Fruit fly (Drosophila melanogaster) whole organism: ENCODE data around the gene spn-D.

Experiments
- CG8478 ChIP-seq: fragments of >200 bp; optimal IDR thresholded peaks from 2 replicates; lab custom pipeline; 2018; ENCODE audit warnings: inconsistent platforms
- Dll ChIP-seq: fragments of >200 bp; optimal IDR thresholded peaks from 2 replicates; lab custom pipeline; 2017
- EcR ChIP-seq, 2 experiments: fragments of >200 bp; optimal IDR thresholded peaks; 2 replicates each; lab custom pipeline; 2017; ENCODE audit warnings: missing biosample characterization in 2 of 2, missing genetic modification characterization in 2 of 2, missing genetic modification reagents in 2 of 2
- pan ChIP-seq: fragments of >200 bp; optimal IDR thresholded peaks from 2 replicates; lab custom pipeline; 2017
- psq ChIP-seq: fragments of >200 bp; optimal IDR thresholded peaks from 2 replicates; lab custom pipeline; 2017
- usp ChIP-seq: fragments of >200 bp; optimal IDR thresholded peaks from 2 replicates; lab custom pipeline; 2017; ENCODE audit warnings: missing biosample characterization, missing genetic modification characterization, mixed read lengths

spn-D gene

dm6 chr3R:27165416-27165982 is at the start of gene spn-D, which contains the start of gene CG34293:
TSS of gene spn-D (plus strand) at chr3R:27165716.
TSS of gene CG34293 (minus strand) at chr3R:27165575.
- TF ChIP-seq pan: no peak

DNA sequence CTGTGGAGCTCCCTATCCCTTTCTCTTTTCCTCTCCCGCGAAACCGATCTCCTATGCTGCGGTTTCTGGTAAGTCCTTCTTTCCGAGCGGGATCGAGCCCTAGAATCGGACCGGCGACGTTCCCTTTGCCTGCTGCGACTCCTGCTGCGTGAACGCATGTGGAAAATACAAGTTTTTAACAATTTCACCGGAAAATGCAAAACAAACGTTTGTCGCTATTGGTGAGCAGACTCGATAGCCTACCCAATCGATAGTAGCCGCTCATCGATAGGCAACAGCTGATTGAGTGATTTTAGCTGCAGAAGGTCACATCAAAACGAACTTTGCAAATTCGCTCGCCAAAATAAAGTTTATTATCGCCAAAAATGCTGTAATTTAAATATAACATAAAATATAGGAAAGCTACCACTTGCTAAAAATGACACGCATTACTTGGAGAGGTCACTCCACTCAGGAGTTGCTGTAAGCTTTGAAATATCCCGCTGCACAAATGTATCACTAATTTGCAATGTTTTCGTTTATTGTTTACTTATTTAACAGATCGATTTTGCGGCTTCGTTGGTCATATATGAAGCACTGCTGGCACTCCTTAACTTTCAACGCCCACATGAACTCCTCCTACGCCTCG is 48.9 kb upstream of the spn-D start, which contains the start of the genes CG6066 and CG5880:
Gene CG6066, minus strand, starts transcription at position 243 of the 628 bp plus-strand sequence.
Gene CG5880, plus strand, starts transcription at position 281 of the 628 bp plus-strand sequence.
- TF ChIP-seq usp (GFP tag; lab: Kevin White, UChicago): no peak

DNA sequence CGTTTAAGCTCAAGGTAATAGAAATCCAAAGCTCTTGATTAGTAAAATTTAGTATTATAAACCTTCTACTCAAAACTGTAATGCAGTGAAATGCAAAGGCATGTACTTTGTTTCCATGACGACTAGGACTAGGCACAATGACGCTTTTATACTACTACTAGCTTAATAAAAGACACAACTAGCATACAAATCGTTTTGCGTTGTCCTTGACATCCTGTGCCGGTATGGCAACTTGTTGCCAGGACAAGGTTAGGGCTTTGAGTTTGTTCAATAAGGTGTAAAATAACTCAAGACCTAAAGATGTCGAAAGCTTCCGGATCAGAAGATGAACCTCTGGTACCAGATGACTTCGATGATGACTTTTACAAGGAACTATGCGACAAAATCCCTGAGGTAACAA is 47.2 kb upstream of the spn-D start, which contains the start of gene CG5882:
Gene CG5882, plus strand, starts transcription at position 301 of the 400 bp plus-strand sequence.
- TF ChIP-seq CG8478 (lab: Kevin White, UChicago) (no peak), usp (GFP tag; lab: Kevin White, UChicago) (no peak), EcR (GFP tag; optimal IDR thresholded peaks at IDR 0.05; lab: Kevin White, UChicago) (no peak)

- no peak for TF ChIP-seq pan
- no peak for TF ChIP-seq psq (lab: Kevin White, UChicago)
- TF ChIP-seq EcR (GFP tag; optimal IDR thresholded peaks at IDR 0.05; lab: Kevin White, UChicago): no peak
- TF ChIP-seq Dll (lab: Kevin White, UChicago): no peak
- no peak for TF ChIP-seq usp (GFP tag; lab: Kevin White, UChicago)
- no peak for TF ChIP-seq CG8478 (lab: Kevin White, UChicago)
Measured at dm6 chr3R:27124588-27124987, 40.9 kb upstream of the spn-D start, which contains the start of gene CG6059. TSS of gene CG6059 (minus strand) at chr3R:27124688.

DNA sequence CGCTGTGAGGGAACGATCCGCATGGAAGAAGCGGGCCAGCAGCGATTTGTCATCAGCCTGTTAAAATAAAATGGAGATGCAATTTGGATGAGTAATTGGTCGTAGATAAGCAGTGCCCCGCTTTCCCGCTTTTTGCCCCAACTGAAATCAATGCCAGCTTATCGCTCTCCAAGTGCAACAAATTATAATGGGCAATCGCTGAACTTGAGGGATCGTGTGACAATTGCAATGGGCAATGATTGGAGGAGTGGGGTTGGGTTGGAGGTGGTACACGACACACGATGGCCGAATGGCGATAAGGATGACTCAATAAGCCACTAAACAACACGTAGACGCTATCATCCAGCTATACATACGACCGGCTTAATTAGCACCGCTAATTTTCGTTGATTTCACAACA is 36.8 kb upstream of the spn-D start:
- no peak for TF ChIP-seq Dll (lab: Kevin White, UChicago)
- no peak for TF ChIP-seq pan
- TF ChIP-seq usp (GFP tag; lab: Kevin White, UChicago): no peak
- no peak for TF ChIP-seq EcR (GFP tag; optimal IDR thresholded peaks at IDR 0.05; lab: Kevin White, UChicago)
- no peak for TF ChIP-seq psq (lab: Kevin White, UChicago)
- no peak for TF ChIP-seq CG8478 (lab: Kevin White, UChicago)

dm6 chr3R:27129580-27130385 is 35.7 kb upstream of the spn-D start:
- TF ChIP-seq psq (lab: Kevin White, UChicago) (no peak), pan (no peak), Dll (lab: Kevin White, UChicago) (no peak), usp (GFP tag; lab: Kevin White, UChicago) (no peak), CG8478 (lab: Kevin White, UChicago) (no peak), EcR (GFP tag; optimal IDR thresholded peaks at IDR 0.05; lab: Kevin White, UChicago) (no peak)

dm6 chr3R:27130551-27131161 is 34.9 kb upstream of the spn-D start:
- no peak for TF ChIP-seq CG8478 (lab: Kevin White, UChicago)
- no peak for TF ChIP-seq Dll (lab: Kevin White, UChicago)
- no peak for TF ChIP-seq pan
- TF ChIP-seq psq (lab: Kevin White, UChicago): no peak
- TF ChIP-seq usp (GFP tag; lab: Kevin White, UChicago): no peak
- TF ChIP-seq EcR (GFP tag; optimal IDR thresholded peaks at IDR 0.05; lab: Kevin White, UChicago): no peak

DNA sequence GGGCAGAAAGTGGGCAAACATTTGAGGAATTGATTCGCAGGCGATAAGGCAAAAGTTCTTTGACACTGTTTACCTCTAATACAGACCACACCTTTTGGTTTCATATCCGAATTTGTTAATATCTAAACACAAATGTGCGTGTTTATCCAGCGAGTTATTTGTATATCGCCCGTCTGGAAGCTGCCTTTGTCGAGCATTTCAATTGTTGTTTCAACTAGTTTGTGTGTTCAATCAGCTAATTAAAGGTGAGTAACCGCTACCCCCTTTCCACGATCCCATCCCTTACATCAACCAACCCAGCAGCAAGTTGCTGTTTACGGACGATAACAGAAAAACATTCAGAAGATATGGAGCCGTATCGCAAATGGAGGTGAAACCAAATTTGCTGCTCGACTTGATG is 34.1 kb upstream of the spn-D start:
- TF ChIP-seq pan (no peak), usp (GFP tag; lab: Kevin White, UChicago) (no peak), Dll (lab: Kevin White, UChicago) (no peak), EcR (GFP tag; optimal IDR thresholded peaks at IDR 0.05; lab: Kevin White, UChicago) (no peak), CG8478 (lab: Kevin White, UChicago) (no peak), psq (lab: Kevin White, UChicago) (no peak)

- TF ChIP-seq Dll (lab: Kevin White, UChicago): no peak
- TF ChIP-seq CG8478 (lab: Kevin White, UChicago): no peak
- TF ChIP-seq EcR (GFP tag; optimal IDR thresholded peaks at IDR 0.05; lab: Kevin White, UChicago): no peak
- no peak for TF ChIP-seq pan
- no peak for TF ChIP-seq usp (GFP tag; lab: Kevin White, UChicago)
- TF ChIP-seq psq (lab: Kevin White, UChicago): no peak
Measured at dm6 chr3R:27133992-27134391, 31.5 kb upstream of the spn-D start.

DNA sequence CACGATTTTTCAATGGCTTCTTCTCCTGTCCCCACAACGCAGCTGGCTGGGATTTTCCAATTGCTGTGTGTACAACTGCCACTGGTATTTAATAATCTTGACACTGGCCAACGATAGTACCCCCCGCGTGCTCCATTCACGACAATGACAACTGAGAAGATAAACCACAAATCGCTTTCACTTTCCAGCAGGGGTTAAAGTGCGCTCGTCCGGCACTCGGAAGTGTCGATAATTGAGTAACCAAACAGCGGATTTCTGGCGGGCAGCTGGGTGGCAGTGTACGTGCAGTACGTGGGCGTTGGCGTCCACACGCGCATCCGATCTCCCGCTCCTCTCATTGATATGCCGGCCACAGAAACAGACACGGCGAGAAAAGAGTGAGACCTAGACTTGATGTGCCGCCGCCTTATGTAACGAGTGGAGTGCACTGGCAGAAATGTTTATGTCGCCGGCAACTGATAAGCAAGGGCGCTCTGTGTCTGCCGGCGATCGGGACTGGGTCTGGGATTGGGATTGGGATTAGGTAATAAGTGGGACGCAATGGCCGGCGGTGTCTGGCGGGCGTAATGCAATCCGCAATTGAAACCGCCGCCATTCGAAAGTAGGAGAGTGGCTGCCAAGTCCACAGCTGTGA is 30.7 kb upstream of the spn-D start:
- TF ChIP-seq EcR (GFP tag; optimal IDR thresholded peaks at IDR 0.05; lab: Kevin White, UChicago): no peak
- no peak for TF ChIP-seq CG8478 (lab: Kevin White, UChicago)
- TF ChIP-seq Dll (lab: Kevin White, UChicago): no peak
- no peak for TF ChIP-seq pan
- TF ChIP-seq usp (GFP tag; lab: Kevin White, UChicago): no peak
- TF ChIP-seq psq (lab: Kevin White, UChicago): no peak
